Worm (Caenorhabditis elegans): ENCODE results near the gene Y53G8AR.8.

Gene Y53G8AR.8

ce11 chrIII:3240893-3241292 lies 53.2 kb downstream of the Y53G8AR.8 start:
- TF ChIP-seq flt-1 (GFP tag; IDR thresholded peaks at IDR 0.05): no peak

Data from whole organism, early embryonic.